Fruit fly (Drosophila melanogaster): Measurements from ENCODE around the gene CAH16.

- TF ChIP-seq ey (GFP tag; optimal IDR thresholded peaks at IDR 0.05) (no peak), GATAd (GFP tag; optimal IDR thresholded peaks at IDR 0.05) (no peak), usp (GFP tag; optimal IDR thresholded peaks at IDR 0.05) (no peak), Hr78 (GFP tag; optimal IDR thresholded peaks at IDR 0.05) (no peak), woc (GFP tag; optimal IDR thresholded peaks at IDR 0.05) (no peak), tai (GFP tag; optimal IDR thresholded peaks at IDR 0.05) (no peak), fru (GFP tag; optimal IDR thresholded peaks at IDR 0.05) (no peak), N (GFP tag; optimal IDR thresholded peaks at IDR 0.05) (no peak), h (GFP tag; optimal IDR thresholded peaks at IDR 0.05) (no peak), pan (optimal IDR thresholded peaks at IDR 0.05) (no peak)
These were observed 35.8 kb upstream of the CAH16 start for dm6 chr3R:31223971-31224860.
